Worm (Caenorhabditis elegans): Measurements from ENCODE around the gene F01F1.15.

ce11 chrIII:5843662-5844061 lies 25.7 kb downstream of the F01F1.15 start:
- TF ChIP-seq dpl-1 (GFP tag; optimal IDR thresholded peaks at IDR 0.05) (no peak), him-1 (tag; optimal IDR thresholded peaks at IDR 0.05) (no peak), ama-1 (optimal IDR thresholded peaks at IDR 0.05) (no peak), ama-1 (GFP tag; optimal IDR thresholded peaks at IDR 0.05) (no peak)

All from whole organism, young adult.